Worm (Caenorhabditis elegans): Measurements from ENCODE around the gene K04H4.5.

- TF ChIP-seq zag-1 (tag; optimal IDR thresholded peaks at IDR 0.05): no peak
- no peak for TF ChIP-seq nhr-25 (tag; optimal IDR thresholded peaks at IDR 0.05)
- TF ChIP-seq nhr-12 (tag; optimal IDR thresholded peaks at IDR 0.05): no peak
- TF ChIP-seq ama-1 (optimal IDR thresholded peaks at IDR 0.05): no peak
- no peak for TF ChIP-seq ztf-4 (tag; optimal IDR thresholded peaks at IDR 0.05)
- no peak for TF ChIP-seq jun-1 (tag; optimal IDR thresholded peaks at IDR 0.05)
- no peak for TF ChIP-seq ceh-16 (tag; optimal IDR thresholded peaks at IDR 0.05)
- no peak for TF ChIP-seq sea-2 (GFP tag; optimal IDR thresholded peaks at IDR 0.05)
- no peak for TF ChIP-seq nhr-76 (tag; optimal IDR thresholded peaks at IDR 0.05)
- no peak for TF ChIP-seq daf-12 (tag; optimal IDR thresholded peaks at IDR 0.05)
Observed at ce11 chrIII:9319641-9320040, 39.5 kb upstream of the K04H4.5 start, which contains the start of gene C40H1.9.

Data from whole organism, L3 larva.